Worm (Caenorhabditis elegans) whole organism, L1 larva: ENCODE data around the gene sap-49.

ENCODE experiments used
- lin-14 ChIP-seq: fragments of 200-800 bp; sonication (Bioruptor generic); optimal IDR thresholded peaks from 2 replicates; lab custom pipeline; 2018; ENCODE audit warnings: mild to moderate bottlenecking, missing genetic modification characterization, moderate library complexity, missing compliant biosample characterization
- nhr-47 ChIP-seq: sonication (generic microtip); optimal IDR thresholded peaks from 2 replicates; lab custom pipeline; 2016; ENCODE audit warnings: mild to moderate bottlenecking, missing genetic modification characterization, moderate library complexity, missing compliant biosample characterization
- nhr-77 ChIP-seq: fragments of 150-350 bp; optimal IDR thresholded peaks from 2 replicates; lab custom pipeline; 2014; ENCODE audit warnings: missing biosample characterization, missing genetic modification characterization
- unc-98 ChIP-seq: fragments of 200-800 bp; sonication (Bioruptor generic); IDR thresholded peaks from 2 replicates; pipeline ENCODE4 v1.3.6; 2022; ENCODE audit warnings: missing genetic modification characterization, missing compliant biosample characterization

ce11 chrII:8050477-8050876 is 14.9 kb upstream of the sap-49 start, which contains the start of gene mtre-1:
- TF ChIP-seq nhr-77 (tag; lab: Kevin White, UChicago) (no peak), nhr-47 (no peak), unc-98 (GFP tag; lab: Robert Waterston, UW) (no peak), lin-14 (no peak)
